Worm (Caenorhabditis elegans) whole organism, mixed stage, embryonic: ENCODE results near the gene R10E8.3.
"Not testable (repeated sequence)": the region's sequence is repeated elsewhere in the genome, so short reads cannot be mapped to it uniquely, and the experiment has no call there.

Source experiments
- M03D4.4 ChIP-seq: sonication (generic microtip); optimal IDR thresholded peaks from 2 replicates; lab custom pipeline; 2017; ENCODE audit warnings: mild to moderate bottlenecking, missing genetic modification characterization, missing compliant biosample characterization
- bed-3 ChIP-seq: fragments of 200-800 bp; sonication (Bioruptor generic); optimal IDR thresholded peaks from 3 replicates; lab custom pipeline; 2018; ENCODE audit warnings: mild to moderate bottlenecking, missing genetic modification characterization, moderate library complexity, missing compliant biosample characterization
- blmp-1 ChIP-seq: fragments of 150-350 bp; optimal IDR thresholded peaks from 2 replicates; lab custom pipeline; 2014; ENCODE audit warnings: missing biosample characterization, missing genetic modification characterization
- ceh-39 ChIP-seq: fragments of 150-350 bp; optimal IDR thresholded peaks from 2 replicates; lab custom pipeline; 2014; ENCODE audit warnings: missing biosample characterization, missing genetic modification characterization
- ceh-43 ChIP-seq: fragments of 200-800 bp; sonication (Bioruptor generic); optimal IDR thresholded peaks from 2 replicates; lab custom pipeline; 2018; ENCODE audit warnings: mild to moderate bottlenecking, missing genetic modification characterization, moderate library complexity, missing compliant biosample characterization
- ceh-83 ChIP-seq: fragments of 200-800 bp; sonication (Bioruptor generic); optimal IDR thresholded peaks from 2 replicates; lab custom pipeline; 2018; ENCODE audit warnings: mild to moderate bottlenecking, missing genetic modification characterization, missing compliant biosample characterization
- drap-1 ChIP-seq: fragments of 200-800 bp; sonication (Bioruptor generic); optimal IDR thresholded peaks from 3 replicates; lab custom pipeline; 2018; ENCODE audit warnings: mild to moderate bottlenecking, missing genetic modification characterization, missing compliant biosample characterization
- elt-1 ChIP-seq: sonication (generic microtip); optimal IDR thresholded peaks from 2 replicates; lab custom pipeline; 2017; ENCODE audit warnings: missing genetic modification characterization, mild to moderate bottlenecking, missing compliant biosample characterization, antibody characterized with exemption, moderate library complexity, borderline replicate concordance; ENCODE audit not compliant: insufficient read depth
- elt-3 ChIP-seq: fragments of 150-350 bp; optimal IDR thresholded peaks from 2 replicates; lab custom pipeline; 2014; ENCODE audit warnings: missing biosample characterization, missing genetic modification characterization
- flh-1 ChIP-seq: fragments of 200-800 bp; sonication (Bioruptor generic); optimal IDR thresholded peaks from 2 replicates; lab custom pipeline; 2018; ENCODE audit warnings: mild to moderate bottlenecking, missing genetic modification characterization, moderate library complexity, missing compliant biosample characterization
- hlh-1 ChIP-seq: fragments of 150-350 bp; optimal IDR thresholded peaks from 2 replicates; lab custom pipeline; 2014; ENCODE audit warnings: missing biosample characterization, missing genetic modification reagents, missing genetic modification characterization
- lsy-2 ChIP-seq: fragments of 150-350 bp; optimal IDR thresholded peaks from 2 replicates; lab custom pipeline; 2014; ENCODE audit warnings: missing biosample characterization, missing genetic modification characterization
- mab-5 ChIP-seq: fragments of 150-350 bp; optimal IDR thresholded peaks from 2 replicates; lab custom pipeline; 2014; ENCODE audit warnings: missing biosample characterization, missing genetic modification characterization
- mep-1 ChIP-seq: fragments of 150-350 bp; optimal IDR thresholded peaks from 2 replicates; lab custom pipeline; 2017; ENCODE audit warnings: missing biosample characterization, missing genetic modification reagents, missing genetic modification characterization, inconsistent platforms
- mls-2 ChIP-seq: sonication (generic microtip); optimal IDR thresholded peaks from 2 replicates; lab custom pipeline; 2016; ENCODE audit warnings: mild to moderate bottlenecking, missing genetic modification characterization, moderate library complexity, missing compliant biosample characterization
- nhr-12 ChIP-seq: fragments of 150-350 bp; optimal IDR thresholded peaks from 2 replicates; lab custom pipeline; 2014; ENCODE audit warnings: missing biosample characterization, missing genetic modification characterization
- nhr-237 ChIP-seq: fragments of 150-350 bp; optimal IDR thresholded peaks from 2 replicates; lab custom pipeline; 2014; ENCODE audit warnings: missing biosample characterization, missing genetic modification characterization
- nhr-28 ChIP-seq: fragments of 150-350 bp; optimal IDR thresholded peaks from 2 replicates; lab custom pipeline; 2014; ENCODE audit warnings: missing biosample characterization, missing genetic modification characterization
- pha-4 ChIP-seq: fragments of 150-350 bp; optimal IDR thresholded peaks from 2 replicates; lab custom pipeline; 2018; ENCODE audit warnings: missing biosample characterization, missing genetic modification reagents, missing genetic modification characterization
- sem-2 ChIP-seq: fragments of 200-800 bp; sonication (Bioruptor generic); optimal IDR thresholded peaks from 2 replicates; lab custom pipeline; 2018; ENCODE audit warnings: mild to moderate bottlenecking, missing genetic modification characterization, missing compliant biosample characterization
- snpc-4 ChIP-seq: fragments of 150-350 bp; optimal IDR thresholded peaks from 2 replicates; lab custom pipeline; 2014; ENCODE audit warnings: missing biosample characterization, missing genetic modification characterization
- sptf-1 ChIP-seq: sonication (generic microtip); optimal IDR thresholded peaks from 2 replicates; lab custom pipeline; 2017; ENCODE audit warnings: mild to moderate bottlenecking, missing genetic modification characterization, moderate library complexity, missing compliant biosample characterization
- tbx-8 ChIP-seq: fragments of 200-800 bp; sonication (Bioruptor generic); optimal IDR thresholded peaks from 2 replicates; lab custom pipeline; 2018; ENCODE audit warnings: mild to moderate bottlenecking, missing genetic modification characterization, moderate library complexity, missing compliant biosample characterization
- unc-120 ChIP-seq: sonication (generic microtip); optimal IDR thresholded peaks from 2 replicates; lab custom pipeline; 2017; ENCODE audit warnings: missing genetic modification characterization, missing compliant biosample characterization; ENCODE audit not compliant: poor library complexity, severe bottlenecking
- unc-62 ChIP-seq: fragments of 150-350 bp; optimal IDR thresholded peaks from 2 replicates; lab custom pipeline; 2014; ENCODE audit warnings: missing biosample characterization, missing genetic modification reagents, missing genetic modification characterization
- zip-8 ChIP-seq: fragments of 150-350 bp; optimal IDR thresholded peaks from 2 replicates; lab custom pipeline; 2014; ENCODE audit warnings: missing biosample characterization, missing genetic modification characterization
- ztf-11 ChIP-seq: fragments of 150-350 bp; optimal IDR thresholded peaks from 2 replicates; lab custom pipeline; 2014; ENCODE audit warnings: missing biosample characterization, missing genetic modification characterization

Gene R10E8.3

DNA sequence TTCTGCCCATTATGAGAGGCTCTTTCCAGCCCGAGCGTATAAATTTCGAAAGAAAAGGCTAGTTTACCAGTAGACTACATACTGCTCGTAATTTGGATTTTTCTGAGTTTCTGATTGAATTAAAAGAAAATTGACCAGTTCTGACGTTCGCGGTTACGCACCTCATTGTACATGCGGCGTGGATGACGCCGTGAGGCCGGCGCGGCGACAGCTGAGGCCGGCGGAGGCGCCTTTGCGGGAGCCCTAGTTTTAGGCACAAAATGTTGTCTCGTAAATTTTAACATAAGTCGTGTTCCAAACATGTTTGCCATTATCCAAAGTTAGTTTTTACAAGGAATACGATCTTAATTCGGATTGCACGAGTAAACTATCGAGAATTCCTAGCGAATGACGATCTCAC, 19.8 kb downstream of the R10E8.3 start, which contains the start of gene F16H6.9:
Gene F16H6.9 (plus strand): TSS at position 301 of the 400 bp plus-strand sequence.
- TF ChIP-seq mab-5; sem-2; zip-8 (tag; lab: Kevin White, UChicago): not testable (repeated sequence)

- not testable (repeated sequence) for TF ChIP-seq nhr-28 (tag; lab: Kevin White, UChicago); flh-1 (GFP tag; lab: Kevin White, UChicago); nhr-237 (tag; lab: Kevin White, UChicago)
- TF ChIP-seq, all 35 proteins: peak for 0; not testable (repeated sequence) for 35
Measured at ce11 chrV:18216175-18216574, 20.4 kb downstream of the R10E8.3 start, which contains the start of gene F16H6.8. TSS of gene F16H6.8 (minus strand) at chrV:18216275.

ce11 chrV:18212848-18213247, 23.7 kb downstream of the R10E8.3 start:
- TF ChIP-seq M03D4.4 (tag; lab: Kevin White, UChicago) (no peak), nhr-28 (tag; lab: Kevin White, UChicago) (no peak), elt-1 (tag; lab: Kevin White, UChicago) (no peak), hlh-1 (tag; lab: Kevin White, UChicago) (no peak), sptf-1 (no peak), ceh-83 (GFP tag; lab: Kevin White, UChicago) (no peak), nhr-237 (tag; lab: Kevin White, UChicago) (no peak), zip-8 (tag; lab: Kevin White, UChicago) (no peak), mls-2 (tag; lab: Kevin White, UChicago) (no peak), pha-4 (tag; lab: Kevin White, UChicago) (no peak), sem-2 (no peak), blmp-1 (tag; lab: Kevin White, UChicago) (no peak), unc-62 (GFP tag; lab: Kevin White, UChicago) (no peak), snpc-4 (tag; lab: Kevin White, UChicago) (no peak), tbx-8 (no peak), elt-3 (no peak), nhr-12 (tag; lab: Kevin White, UChicago) (no peak), lsy-2 (tag; lab: Kevin White, UChicago) (no peak), ceh-43 (no peak), bed-3 (GFP tag; lab: Kevin White, UChicago) (no peak)
- TF ChIP-seq, all 35 proteins: peak for 0

- TF ChIP-seq unc-62 (GFP tag; lab: Kevin White, UChicago) (no peak), drap-1 (GFP tag; lab: Kevin White, UChicago) (no peak), nhr-12 (tag; lab: Kevin White, UChicago) (no peak)
Measured at ce11 chrV:18209071-18209470, 27.5 kb downstream of the R10E8.3 start, which contains the start of gene F16H6.7. TSS of gene F16H6.7 (minus strand) at chrV:18209171.

- TF ChIP-seq ceh-39 (tag; lab: Kevin White, UChicago): no peak
- TF ChIP-seq nhr-12 (tag; lab: Kevin White, UChicago): no peak
- no peak for TF ChIP-seq bed-3 (GFP tag; lab: Kevin White, UChicago)
- no peak for TF ChIP-seq sptf-1
- TF ChIP-seq unc-120: no peak
- TF ChIP-seq ztf-11 (tag; lab: Kevin White, UChicago): no peak
- no peak for TF ChIP-seq mep-1 (tag; lab: Kevin White, UChicago)
Measured at ce11 chrV:18198421-18198820, 38.1 kb downstream of the R10E8.3 start, which contains the start of gene F16H6.4. TSS of gene F16H6.4 (plus strand) at chrV:18198721.

DNA sequence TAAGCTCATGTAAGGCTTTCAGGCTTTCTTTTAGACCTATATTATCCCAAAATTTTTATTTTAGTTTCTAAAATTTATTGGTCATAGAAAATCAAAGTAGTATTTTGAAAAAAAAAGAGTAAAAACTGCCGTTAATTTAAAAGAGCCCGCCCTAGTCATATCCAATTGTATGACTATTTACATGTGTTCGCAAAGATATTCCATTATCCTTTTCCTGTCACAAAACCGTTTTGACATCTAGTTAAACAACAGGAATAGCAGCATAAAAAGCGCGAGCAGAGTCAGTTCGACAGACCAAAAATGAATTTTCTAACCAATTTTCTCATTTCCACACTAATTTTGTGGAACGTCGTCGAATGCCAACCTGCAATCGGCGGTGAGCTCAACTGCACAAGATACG, 41.6 kb downstream of the R10E8.3 start, which contains the start of gene F16H6.3:
Gene F16H6.3 (plus strand): TSS at position 301 of the 400 bp plus-strand sequence.
- TF ChIP-seq unc-62 (GFP tag; lab: Kevin White, UChicago): no peak

DNA sequence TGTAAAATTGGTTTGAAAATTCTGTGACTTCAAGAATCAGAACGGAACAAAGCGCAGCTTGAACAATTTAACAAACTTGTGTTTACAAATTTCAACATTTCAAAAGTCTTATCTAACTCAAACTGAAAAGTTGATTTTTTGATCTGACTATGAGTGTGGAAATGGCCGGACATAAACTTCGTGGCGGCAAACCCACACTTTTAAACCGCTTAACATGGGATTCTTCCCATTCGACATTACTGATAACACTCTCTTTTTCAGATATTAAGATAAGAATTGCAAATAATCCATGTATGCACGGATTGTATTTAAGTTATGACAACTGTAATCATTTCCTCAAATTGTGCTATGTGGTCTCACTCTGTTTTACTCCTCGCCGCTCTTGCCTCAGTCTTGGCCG, 45.4 kb downstream of the R10E8.3 start, which contains the start of gene clec-42:
Gene clec-42 (plus strand): TSS at position 285 of the 400 bp plus-strand sequence.
- no peak for TF ChIP-seq zip-8 (tag; lab: Kevin White, UChicago)
- TF ChIP-seq drap-1 (GFP tag; lab: Kevin White, UChicago): no peak
- no peak for TF ChIP-seq hlh-1 (tag; lab: Kevin White, UChicago)
- TF ChIP-seq flh-1 (GFP tag; lab: Kevin White, UChicago): no peak
- TF ChIP-seq ceh-39 (tag; lab: Kevin White, UChicago): no peak
- TF ChIP-seq elt-1 (tag; lab: Kevin White, UChicago): no peak
- no peak for TF ChIP-seq mep-1 (tag; lab: Kevin White, UChicago)
- TF ChIP-seq, all 35 proteins: peak for 0
